Fruit fly (Drosophila melanogaster): ENCODE results near the gene rpk.
A peak's percentile ranks its signal among the peaks of the same experiment; 100 is the strongest.

The rpk gene

DNA sequence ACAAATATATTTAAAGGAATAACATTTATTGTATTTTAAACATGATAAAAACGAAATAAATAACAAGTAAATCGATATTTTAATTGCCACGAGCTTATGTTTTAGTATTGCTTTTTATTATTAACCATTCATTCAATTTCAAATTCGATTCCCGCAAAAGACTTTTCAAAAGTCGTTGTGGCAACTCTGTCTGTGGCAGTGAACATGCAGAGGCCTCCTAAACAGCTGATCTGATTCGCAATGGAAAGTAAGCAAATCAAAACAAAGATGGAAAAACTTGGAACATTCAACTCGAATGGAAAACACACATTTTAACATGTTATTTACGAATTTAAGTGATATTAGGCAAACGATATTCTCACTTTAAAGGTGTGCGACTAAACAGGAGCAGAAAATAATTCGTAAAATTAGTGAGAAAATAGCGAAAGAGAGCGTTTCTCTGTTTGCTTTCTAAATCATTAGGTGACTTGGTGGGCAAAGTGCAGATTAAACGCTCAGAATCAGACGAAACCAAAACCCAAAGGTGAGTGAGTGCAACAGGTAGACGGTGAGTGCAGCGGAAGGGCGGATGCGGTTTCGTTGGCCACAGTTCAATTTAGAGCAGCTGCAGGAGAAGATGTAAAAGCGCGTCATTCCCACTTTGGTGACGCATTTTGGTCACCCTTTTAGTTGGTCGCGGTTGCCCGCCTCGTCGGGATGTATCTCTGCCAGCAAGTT is 8.9 kb downstream of the rpk start, which contains the start of gene spartin (continued):
- TF ChIP-seq CG9139 (GFP tag; optimal IDR thresholded peaks at IDR 0.05) (no peak), CG16779 (tag; optimal IDR thresholded peaks at IDR 0.05) (no peak), Gug (GFP tag; IDR thresholded peaks at IDR 0.05) (no peak), Eip75B (GFP tag; optimal IDR thresholded peaks at IDR 0.05) (peak; percentile 20), Met (GFP tag; optimal IDR thresholded peaks at IDR 0.05) (peak; percentile 47), CG6808 (GFP tag; optimal IDR thresholded peaks at IDR 0.05) (peak; percentile 19), lz (GFP tag; optimal IDR thresholded peaks at IDR 0.05) (peak; percentile 34), ss (GFP tag; optimal IDR thresholded peaks at IDR 0.05) (no peak), dsx (GFP tag; optimal IDR thresholded peaks at IDR 0.05; ENCODE audit: poor library complexity, severe bottlenecking) (no peak), CG10631 (GFP tag; optimal IDR thresholded peaks at IDR 0.05) (no peak), CG7368 (GFP tag; optimal IDR thresholded peaks at IDR 0.05) (no peak), vri (GFP tag; optimal IDR thresholded peaks at IDR 0.05) (no peak), CG11762 (GFP tag; optimal IDR thresholded peaks at IDR 0.05; ENCODE audit: insufficient read depth) (no peak), Ets21C (GFP tag; optimal IDR thresholded peaks at IDR 0.05) (no peak), CG34406 (GFP tag; optimal IDR thresholded peaks at IDR 0.05) (no peak), Smox (GFP tag; optimal IDR thresholded peaks at IDR 0.05) (no peak), eg (GFP tag; IDR thresholded peaks at IDR 0.05) (no peak), CG15336 (GFP tag; IDR thresholded peaks at IDR 0.05) (no peak), CG3032 (tag; optimal IDR thresholded peaks at IDR 0.05) (no peak), CG8319 (GFP tag; optimal IDR thresholded peaks at IDR 0.05) (no peak), Sox102F (GFP tag; optimal IDR thresholded peaks at IDR 0.05) (no peak), CG6276 (GFP tag; optimal IDR thresholded peaks at IDR 0.05) (no peak)

DNA sequence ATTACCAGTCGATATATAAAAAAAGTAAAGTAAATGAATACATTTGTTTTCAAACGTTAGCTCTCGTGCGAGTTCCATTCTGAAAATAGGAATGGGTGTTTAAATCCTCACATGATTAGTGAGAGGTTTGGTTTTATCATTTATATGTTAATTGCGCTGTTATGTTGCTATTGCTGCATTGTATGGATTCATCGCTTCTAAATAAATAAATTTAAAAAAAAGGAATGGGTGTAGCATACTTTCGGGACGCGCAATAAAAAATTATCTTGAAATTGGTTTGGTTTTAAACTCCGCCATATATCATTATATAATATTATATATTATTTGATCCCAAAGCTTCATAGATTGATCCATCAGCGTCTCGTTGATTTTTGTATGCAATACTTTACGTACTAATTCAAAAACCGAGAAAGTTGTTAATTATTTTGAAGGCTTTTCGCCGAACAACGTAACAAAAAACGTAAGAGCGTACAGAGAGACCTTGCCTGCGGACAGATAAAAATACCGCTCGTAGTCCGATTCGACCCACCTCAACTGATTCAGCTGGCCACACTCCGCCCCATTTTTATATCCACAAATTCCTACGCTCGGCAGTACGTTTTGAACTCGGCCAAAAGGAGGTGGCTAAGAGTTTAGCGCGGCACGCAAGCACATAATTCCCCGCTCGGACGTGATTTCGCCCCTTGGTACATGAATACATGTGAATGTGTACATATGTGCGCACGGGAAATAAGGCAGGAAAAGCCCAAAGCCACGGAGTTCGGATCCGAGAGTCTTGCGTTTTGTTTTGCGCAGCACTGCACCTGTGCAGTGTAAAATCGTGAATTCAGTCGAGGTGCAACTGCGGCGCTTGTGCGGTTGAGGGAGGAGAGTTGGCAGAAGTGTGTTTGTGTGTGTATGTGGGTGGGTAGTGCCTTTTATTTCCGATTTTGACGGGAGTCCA is 13.5 kb downstream of the rpk start, which contains the start of gene smash:
TSS of gene smash (plus strand) at position 589 of the 943 bp plus-strand sequence.
- TF ChIP-seq CG31627 (GFP tag; optimal IDR thresholded peaks at IDR 0.05) (no peak), CG10669 (GFP tag; optimal IDR thresholded peaks at IDR 0.05) (no peak), Ets96B (tag; optimal IDR thresholded peaks at IDR 0.05) (peak; percentile 38), CG1621 (tag; optimal IDR thresholded peaks at IDR 0.05) (peak; percentile 83), Sox102F (GFP tag; optimal IDR thresholded peaks at IDR 0.05) (no peak), CG6276 (GFP tag; optimal IDR thresholded peaks at IDR 0.05) (peak; percentile 26), Hr39 (GFP tag; optimal IDR thresholded peaks at IDR 0.05) (no peak), Eip93F (GFP tag; optimal IDR thresholded peaks at IDR 0.05) (no peak), vri (GFP tag; optimal IDR thresholded peaks at IDR 0.05) (peak; percentile 60), Met (GFP tag; optimal IDR thresholded peaks at IDR 0.05) (peak; percentile 51), Smox (GFP tag; optimal IDR thresholded peaks at IDR 0.05) (no peak), lz (GFP tag; optimal IDR thresholded peaks at IDR 0.05) (peak; percentile 36), CG9139 (GFP tag; optimal IDR thresholded peaks at IDR 0.05) (no peak), acj6 (GFP tag; optimal IDR thresholded peaks at IDR 0.05) (no peak), CG4318 (GFP tag; optimal IDR thresholded peaks at IDR 0.05) (no peak), Sox15 (GFP tag; optimal IDR thresholded peaks at IDR 0.05) (no peak), CG8632 (GFP tag; optimal IDR thresholded peaks at IDR 0.05) (peak; percentile 22), Blimp-1 (GFP tag; optimal IDR thresholded peaks at IDR 0.05) (no peak), CG16779 (tag; optimal IDR thresholded peaks at IDR 0.05) (peak; percentile 71), net (GFP tag; optimal IDR thresholded peaks at IDR 0.05) (peak; percentile 61), dsx (GFP tag; optimal IDR thresholded peaks at IDR 0.05; ENCODE audit: poor library complexity, severe bottlenecking) (peak; percentile 46), Ets21C (GFP tag; optimal IDR thresholded peaks at IDR 0.05) (no peak), Lpt (GFP tag; optimal IDR thresholded peaks at IDR 0.05) (peak; percentile 71), Sox14 (GFP tag; optimal IDR thresholded peaks at IDR 0.05) (peak; percentile 40), eg (GFP tag; IDR thresholded peaks at IDR 0.05) (peak; percentile 67; the same call in 1 of the 3 replicates), CG10631 (GFP tag; optimal IDR thresholded peaks at IDR 0.05) (no peak), cyc (GFP tag; optimal IDR thresholded peaks at IDR 0.05) (peak; percentile 31), ss (GFP tag; optimal IDR thresholded peaks at IDR 0.05) (peak; percentile 53 to 69), CG8119 (GFP tag; IDR thresholded peaks at IDR 0.05) (peak; percentile 45; the same call in 2 of the 3 replicates), CG6854 (GFP tag; optimal IDR thresholded peaks at IDR 0.05) (peak; percentile 65), esn (GFP tag; optimal IDR thresholded peaks at IDR 0.05) (peak; percentile 48), CG11902 (GFP tag; optimal IDR thresholded peaks at IDR 0.05) (no peak), Hr4 (GFP tag; optimal IDR thresholded peaks at IDR 0.05) (no peak), OdsH (GFP tag; optimal IDR thresholded peaks at IDR 0.05) (no peak), CG6163 (GFP tag; IDR thresholded peaks at IDR 0.05) (peak; percentile 70; the same call in 2 of the 3 replicates), CG3032 (tag; optimal IDR thresholded peaks at IDR 0.05) (peak; percentile 34)

Measured in whole organism, prepupa.